Fruit fly (Drosophila melanogaster) whole organism, embryonic: ENCODE measurements around the gene CG4462.

Experiments
- CG11085 ChIP-seq: fragments of 200-800 bp; sonication (Bioruptor generic); IDR thresholded peaks from 2 replicates; pipeline ENCODE4 v1.3.6; 2022; ENCODE audit warnings: missing biosample characterization, missing genetic modification characterization
- CG32767 ChIP-seq: fragments of 200-800 bp; sonication (Bioruptor generic); IDR thresholded peaks from 2 replicates; pipeline ENCODE4 v1.3.6; 2022; ENCODE audit warnings: missing biosample characterization, missing genetic modification characterization
- zen2 ChIP-seq: fragments of 200-800 bp; sonication (Bioruptor generic); IDR thresholded peaks from 3 replicates; pipeline ENCODE4 v1.3.6; 2022; ENCODE audit warnings: missing biosample characterization, missing genetic modification characterization; ENCODE audit not compliant: partially characterized antibody

DNA sequence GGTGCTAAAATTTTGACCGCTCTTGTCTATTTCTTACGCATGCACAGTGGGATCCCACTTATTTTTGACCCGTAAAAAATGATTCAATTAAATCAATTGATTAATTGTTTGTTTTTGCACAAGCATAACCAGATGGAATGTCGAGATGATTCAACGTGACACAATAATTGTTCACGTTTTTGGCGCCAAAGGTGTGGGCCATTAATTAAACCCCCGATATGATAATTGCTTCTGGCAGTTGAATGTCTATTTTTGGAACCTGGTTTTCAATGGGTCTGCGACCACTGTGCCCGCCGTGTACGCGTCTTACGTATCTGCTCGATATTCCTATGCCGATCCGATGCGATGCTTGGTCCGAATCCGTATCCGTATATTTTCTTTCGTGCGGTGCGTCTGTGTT is 33.1 kb downstream of the CG4462 start:
- TF ChIP-seq CG32767 (GFP tag; lab: Robert Waterston, UW) (peak; percentile 67), CG11085 (GFP tag; lab: Robert Waterston, UW) (peak; percentile 45; the same call in 1 of the 2 replicates), zen2 (peak; percentile 33; the same call in 1 of the 3 replicates)
